Fruit fly (Drosophila melanogaster): ENCODE measurements around the gene Xrcc2.

DNA sequence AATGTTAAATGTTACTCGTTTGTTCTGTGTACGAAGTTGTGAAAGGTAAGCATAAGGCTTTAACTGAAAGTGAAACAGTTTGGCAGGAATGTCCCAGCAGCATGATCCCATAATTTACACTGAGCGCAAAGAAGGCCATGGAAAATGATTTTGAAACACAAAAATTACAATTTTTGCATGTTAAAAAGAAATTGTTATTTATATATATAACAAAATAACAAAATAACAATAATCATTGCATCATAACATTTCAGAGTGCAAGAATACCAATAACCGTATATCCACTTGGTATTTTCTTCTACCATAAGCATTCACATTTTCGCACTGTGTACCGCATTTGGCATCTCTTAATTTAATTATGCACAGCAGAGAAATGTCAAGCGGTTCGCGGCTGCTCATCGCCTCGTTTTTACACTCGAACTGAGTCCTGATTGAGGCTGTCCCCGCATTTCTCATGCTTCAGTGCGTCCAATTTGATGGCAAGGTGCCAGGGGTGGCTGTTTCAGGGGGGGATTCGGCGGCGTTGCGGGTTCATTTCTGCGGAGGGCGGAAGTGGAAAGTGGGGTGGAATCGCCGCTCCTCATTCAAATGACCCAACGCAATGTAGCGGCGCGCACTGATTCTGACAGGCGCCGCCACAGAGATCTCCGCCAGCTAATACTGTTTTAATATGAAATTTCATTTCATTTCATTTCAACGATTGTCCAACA lies 22.6 kb downstream of the Xrcc2 start, which contains the start of gene CG6481:
- TF ChIP-seq Pif1A (GFP tag; optimal IDR thresholded peaks at IDR 0.05) (no peak), gl (tag; optimal IDR thresholded peaks at IDR 0.05) (no peak), CG34367 (tag; optimal IDR thresholded peaks at IDR 0.05) (no peak), fd96Ca (GFP tag; IDR thresholded peaks at IDR 0.05) (no peak), CG9948 (tag; optimal IDR thresholded peaks at IDR 0.05) (no peak), CG10348 (GFP tag; IDR thresholded peaks at IDR 0.05) (no peak), EcR (GFP tag; optimal IDR thresholded peaks at IDR 0.05) (no peak), CG17806 (tag; optimal IDR thresholded peaks at IDR 0.05) (peak; percentile 8), Ets98B (GFP tag; IDR thresholded peaks at IDR 0.05) (no peak)
